Fruit fly (Drosophila melanogaster) whole organism, embryonic: ENCODE measurements around the gene Sys1.

Experiments used
- C15 ChIP-seq: fragments of 200-800 bp; sonication (Bioruptor generic); IDR thresholded peaks from 3 replicates; pipeline ENCODE4 v1.3.6; 2022; ENCODE audit warnings: missing biosample characterization, missing genetic modification characterization
- CG13894 ChIP-seq: fragments of 200-800 bp; sonication (Bioruptor generic); optimal IDR thresholded peaks from 3 replicates; lab custom pipeline; 2018; ENCODE audit warnings: missing biosample characterization, mild to moderate bottlenecking, missing genetic modification characterization, moderate library complexity
- CG14667 ChIP-seq: fragments of 200-800 bp; sonication (Bioruptor generic); IDR thresholded peaks from 2 replicates; pipeline ENCODE4 v1.3.6; 2022; ENCODE audit warnings: missing biosample characterization, missing genetic modification characterization
- CG15073 ChIP-seq: fragments of 200-800 bp; sonication (Bioruptor generic); optimal IDR thresholded peaks from 2 replicates; lab custom pipeline; 2016; ENCODE audit warnings: missing biosample characterization, missing genetic modification characterization
- CG17361 ChIP-seq: fragments of 200-800 bp; sonication (Bioruptor generic); IDR thresholded peaks from 3 replicates; pipeline ENCODE4 v1.3.6; 2022; ENCODE audit warnings: missing biosample characterization, missing genetic modification characterization
- CG1792 ChIP-seq: fragments of 200-800 bp; sonication (Bioruptor generic); optimal IDR thresholded peaks from 2 replicates; lab custom pipeline; 2016; ENCODE audit warnings: missing biosample characterization, missing genetic modification characterization
- CG2712 ChIP-seq: fragments of 200-800 bp; optimal IDR thresholded peaks from 3 replicates; lab custom pipeline; 2019; ENCODE audit warnings: missing biosample characterization, mild to moderate bottlenecking, missing genetic modification characterization, moderate library complexity
- CG31224 ChIP-seq: fragments of 200-800 bp; sonication (Bioruptor generic); IDR thresholded peaks from 2 replicates; pipeline ENCODE4 v1.3.6; 2022; ENCODE audit warnings: missing biosample characterization, missing genetic modification characterization
- CG3838 ChIP-seq: fragments of 200-800 bp; sonication (Bioruptor generic); optimal IDR thresholded peaks from 3 replicates; lab custom pipeline; 2016; ENCODE audit warnings: missing biosample characterization, missing genetic modification characterization
- CG5180 ChIP-seq: fragments of 200-800 bp; sonication (Bioruptor generic); optimal IDR thresholded peaks from 3 replicates; lab custom pipeline; 2017; ENCODE audit warnings: missing biosample characterization, missing genetic modification characterization, mild to moderate bottlenecking, moderate library complexity, missing genetic modification reagents
- CG9817 ChIP-seq: fragments of 200-800 bp; sonication (Bioruptor generic); optimal IDR thresholded peaks from 2 replicates; lab custom pipeline; 2018; ENCODE audit warnings: missing biosample characterization, mild to moderate bottlenecking, missing genetic modification characterization, moderate library complexity
- D ChIP-seq, 2 experiments: fragments of 200-800 bp in 1 of 2; fragments of >200 bp in 1 of 2; sonication (Bioruptor generic) in 1 of 2; optimal IDR thresholded peaks; 2 replicates in 1 of 2; 3 replicates in 1 of 2; lab custom pipeline; 2017; ENCODE audit warnings: mild to moderate bottlenecking in 1 of 2, missing biosample characterization in 1 of 2, missing genetic modification characterization in 1 of 2, missing genetic modification reagents in 1 of 2
- Dbx ChIP-seq: fragments of 200-800 bp; sonication (Bioruptor generic); IDR thresholded peaks from 3 replicates; pipeline ENCODE4 v1.3.6; 2022; ENCODE audit warnings: missing biosample characterization, missing genetic modification characterization
- ERR ChIP-seq: fragments of 200-800 bp; sonication (Bioruptor generic); optimal IDR thresholded peaks from 2 replicates; lab custom pipeline; 2016; ENCODE audit warnings: missing biosample characterization, missing genetic modification characterization
- Hey ChIP-seq: fragments of 200-800 bp; sonication (Bioruptor generic); optimal IDR thresholded peaks from 3 replicates; lab custom pipeline; 2018; ENCODE audit warnings: missing biosample characterization, mild to moderate bottlenecking, missing genetic modification characterization
- Hr51 ChIP-seq, 2 experiments: fragments of 200-800 bp; sonication (Bioruptor generic); optimal IDR thresholded peaks; 2 replicates in 1 of 2; 3 replicates in 1 of 2; lab custom pipeline; 2016 to 2018; ENCODE audit warnings: missing biosample characterization in 2 of 2, missing genetic modification characterization in 2 of 2, mild to moderate bottlenecking in 1 of 2, moderate library complexity in 1 of 2
- Jarid2 ChIP-seq: fragments of 200-800 bp; sonication (Bioruptor generic); optimal IDR thresholded peaks from 3 replicates; lab custom pipeline; 2017; ENCODE audit warnings: mild to moderate bottlenecking, missing biosample characterization, missing genetic modification reagents, missing genetic modification characterization
- Mad ChIP-seq: fragments of 200-800 bp; sonication (Bioruptor generic); optimal IDR thresholded peaks from 2 replicates; lab custom pipeline; 2016; ENCODE audit warnings: missing biosample characterization, missing genetic modification characterization
- Ptx1 ChIP-seq: fragments of 200-800 bp; sonication (Bioruptor generic); IDR thresholded peaks from 2 replicates; pipeline ENCODE4 v1.3.6; 2022; ENCODE audit warnings: missing biosample characterization, missing genetic modification characterization
- Stat92E ChIP-seq, 3 experiments: fragments of >200 bp in 2 of 3; fragments of 200-800 bp in 1 of 3; sonication (Bioruptor generic) in 1 of 3; optimal IDR thresholded peaks; 2 replicates each; lab custom pipeline; 2017 to 2019; ENCODE audit warnings: missing biosample characterization in 3 of 3, missing genetic modification characterization in 3 of 3, mild to moderate bottlenecking in 1 of 3, moderate library complexity in 1 of 3
- Usf ChIP-seq: fragments of 200-800 bp; sonication (Bioruptor generic); optimal IDR thresholded peaks from 2 replicates; lab custom pipeline; 2017; ENCODE audit warnings: missing genotype, missing biosample characterization, missing genetic modification characterization
- abd-A ChIP-seq: fragments of 200-800 bp; sonication (Bioruptor generic); optimal IDR thresholded peaks from 3 replicates; lab custom pipeline; 2019; ENCODE audit warnings: missing biosample characterization, mild to moderate bottlenecking, missing genetic modification characterization, moderate library complexity
- ash1 ChIP-seq: fragments of 200-800 bp; sonication (Bioruptor generic); optimal IDR thresholded peaks from 2 replicates; lab custom pipeline; 2018; ENCODE audit warnings: missing biosample characterization, mild to moderate bottlenecking, missing genetic modification characterization
- ato ChIP-seq: fragments of 200-800 bp; sonication (Bioruptor generic); IDR thresholded peaks from 2 replicates; pipeline ENCODE4 v1.3.6; 2022; ENCODE audit warnings: missing biosample characterization, missing genetic modification characterization; ENCODE audit not compliant: partially characterized antibody
- az2 ChIP-seq: fragments of 200-800 bp; sonication (Bioruptor generic); optimal IDR thresholded peaks from 3 replicates; lab custom pipeline; 2016; ENCODE audit warnings: missing biosample characterization, missing genetic modification characterization
- bab2 ChIP-seq: fragments of 200-800 bp; sonication (Bioruptor generic); optimal IDR thresholded peaks from 2 replicates; lab custom pipeline; 2016; ENCODE audit warnings: missing biosample characterization, missing genetic modification characterization
- bcd ChIP-seq: fragments of 200-800 bp; sonication (Bioruptor generic); optimal IDR thresholded peaks from 2 replicates; lab custom pipeline; 2017; ENCODE audit warnings: missing biosample characterization, mild to moderate bottlenecking, missing genetic modification characterization
- btn ChIP-seq: fragments of 200-800 bp; sonication (Bioruptor generic); optimal IDR thresholded peaks from 2 replicates; lab custom pipeline; 2016; ENCODE audit warnings: missing biosample characterization, missing genetic modification characterization
- ci ChIP-seq: fragments of 200-800 bp; sonication (Bioruptor generic); IDR thresholded peaks from 3 replicates; pipeline ENCODE4 v1.3.6; 2022; ENCODE audit warnings: missing biosample characterization, missing genetic modification characterization
- da ChIP-seq: fragments of 200-800 bp; sonication (Bioruptor generic); optimal IDR thresholded peaks from 2 replicates; lab custom pipeline; 2016; ENCODE audit warnings: missing biosample characterization, missing genetic modification characterization
- dati ChIP-seq: fragments of 200-800 bp; sonication (Bioruptor generic); IDR thresholded peaks from 2 replicates; pipeline ENCODE4 v1.3.6; 2022; ENCODE audit warnings: missing biosample characterization, missing genetic modification characterization
- ftz-f1 ChIP-seq: fragments of 200-800 bp; sonication (Bioruptor generic); optimal IDR thresholded peaks from 2 replicates; lab custom pipeline; 2016; ENCODE audit warnings: missing biosample characterization, missing genetic modification characterization
- gcm ChIP-seq: fragments of 200-800 bp; sonication (Bioruptor generic); optimal IDR thresholded peaks from 2 replicates; lab custom pipeline; 2019; ENCODE audit warnings: missing biosample characterization, mild to moderate bottlenecking, missing genetic modification characterization, moderate library complexity
- hb ChIP-seq: fragments of 200-800 bp; sonication (Bioruptor generic); IDR thresholded peaks from 3 replicates; pipeline ENCODE4 v1.3.6; 2022; ENCODE audit warnings: missing biosample characterization, missing genetic modification characterization; ENCODE audit not compliant: partially characterized antibody
- ken ChIP-seq: fragments of 200-800 bp; sonication (Bioruptor generic); IDR thresholded peaks from 3 replicates; pipeline ENCODE4 v1.3.6; 2022; ENCODE audit warnings: missing biosample characterization, missing genetic modification characterization
- kni ChIP-seq: fragments of 200-800 bp; sonication (Bioruptor generic); optimal IDR thresholded peaks from 3 replicates; lab custom pipeline; 2017; ENCODE audit warnings: mild to moderate bottlenecking, missing biosample characterization, missing genetic modification reagents, missing genetic modification characterization
- lmd ChIP-seq: fragments of 200-800 bp; sonication (Bioruptor generic); IDR thresholded peaks from 2 replicates; pipeline ENCODE4 v1.3.6; 2022; ENCODE audit warnings: missing biosample characterization, missing genetic modification characterization
- lov ChIP-seq, 2 experiments: fragments of 200-800 bp in 1 of 2; fragments of >200 bp in 1 of 2; sonication (Bioruptor generic) in 1 of 2; IDR thresholded peaks in 1 of 2; optimal IDR thresholded peaks in 1 of 2; 2 replicates in 1 of 2; 3 replicates in 1 of 2; pipeline versions ENCODE4 v1.3.6 to Lab custom; 2017 to 2022; ENCODE audit warnings: missing biosample characterization in 1 of 2, missing genetic modification characterization in 1 of 2
- pum ChIP-seq: fragments of 200-800 bp; sonication (Bioruptor generic); optimal IDR thresholded peaks from 2 replicates; lab custom pipeline; 2016; ENCODE audit warnings: missing biosample characterization, missing genetic modification characterization
- pzg ChIP-seq: fragments of 200-800 bp; sonication (Bioruptor generic); optimal IDR thresholded peaks from 3 replicates; lab custom pipeline; 2018; ENCODE audit warnings: missing biosample characterization, mild to moderate bottlenecking, missing genetic modification characterization, moderate library complexity
- ranshi ChIP-seq: fragments of 200-800 bp; sonication (Bioruptor generic); IDR thresholded peaks from 2 replicates; pipeline ENCODE4 v1.3.6; 2022; ENCODE audit warnings: missing biosample characterization, missing genetic modification characterization
- row ChIP-seq: fragments of 200-800 bp; sonication (Bioruptor generic); IDR thresholded peaks from 3 replicates; pipeline ENCODE4 v1.3.6; 2022; ENCODE audit warnings: missing biosample characterization, missing genetic modification characterization
- sens-2 ChIP-seq: fragments of 200-800 bp; sonication (Bioruptor generic); IDR thresholded peaks from 2 replicates; pipeline ENCODE4 v1.3.6; 2022; ENCODE audit warnings: missing biosample characterization, missing genetic modification characterization
- sqz ChIP-seq: fragments of 200-800 bp; sonication (Bioruptor generic); optimal IDR thresholded peaks from 3 replicates; lab custom pipeline; 2018; ENCODE audit warnings: missing biosample characterization, mild to moderate bottlenecking, missing genetic modification characterization
- tgo ChIP-seq: fragments of 200-800 bp; sonication (Bioruptor generic); IDR thresholded peaks from 3 replicates; pipeline ENCODE4 v1.3.6; 2022; ENCODE audit warnings: missing biosample characterization, missing genetic modification characterization
- tup ChIP-seq: fragments of 200-800 bp; sonication (Bioruptor generic); optimal IDR thresholded peaks from 2 replicates; lab custom pipeline; 2016; ENCODE audit warnings: missing biosample characterization, mild to moderate bottlenecking, missing genetic modification characterization, moderate library complexity
- twi ChIP-seq: fragments of 200-800 bp; optimal IDR thresholded peaks from 2 replicates; lab custom pipeline; 2019; ENCODE audit warnings: missing biosample characterization, mild to moderate bottlenecking, missing genetic modification characterization, moderate library complexity

The Sys1 gene

dm6 chr3R:8670529-8671491 lies 18.2 kb downstream of the Sys1 start, which contains the start of gene p (continued):
- no peak for TF ChIP-seq CG9817
- TF ChIP-seq CG13894 (tag; lab: Kevin White, UChicago) = peak; percentile 32
- TF ChIP-seq lov (optimal IDR thresholded peaks at IDR 0.05; lab: Kevin White, UChicago) = no peak
- TF ChIP-seq lov (GFP tag; IDR thresholded peaks at IDR 0.05; lab: Robert Waterston, UW) = no peak
- no peak for TF ChIP-seq Hey (tag; lab: Kevin White, UChicago)
- TF ChIP-seq Usf (GFP tag; lab: Kevin White, UChicago) = no peak
- peak; percentile 26 for TF ChIP-seq az2 (GFP tag; lab: Kevin White, UChicago)
- TF ChIP-seq sens-2 (GFP tag; lab: Robert Waterston, UW) = peak; percentile 68
- TF ChIP-seq Mad (GFP tag; lab: Kevin White, UChicago) = no peak
- peak; percentile 21; the same call in 1 of the 2 replicates for TF ChIP-seq CG31224
- TF ChIP-seq ftz-f1 (GFP tag; lab: Kevin White, UChicago) = no peak
- peak; percentile 56 for TF ChIP-seq CG5180 (GFP tag; lab: Kevin White, UChicago)
- no peak for TF ChIP-seq ken (GFP tag; lab: Robert Waterston, UW)
- TF ChIP-seq CG3838 (GFP tag; lab: Kevin White, UChicago) = no peak
- TF ChIP-seq ato (GFP tag; lab: Robert Waterston, UW) = no peak
- TF ChIP-seq ERR (GFP tag; lab: Kevin White, UChicago) = no peak
- peak; percentile 43 for TF ChIP-seq pum (GFP tag; lab: Kevin White, UChicago)
- TF ChIP-seq tup = no peak
- TF ChIP-seq row (GFP tag; lab: Robert Waterston, UW) = peak; percentile 47; the same call in 2 of the 3 replicates
- no peak for TF ChIP-seq btn (GFP tag; lab: Kevin White, UChicago)
- TF ChIP-seq CG1792 (GFP tag; lab: Kevin White, UChicago) = no peak
- TF ChIP-seq CG14667 = no peak
- TF ChIP-seq D (optimal IDR thresholded peaks at IDR 0.05; lab: Kevin White, UChicago) = no peak
- TF ChIP-seq D (GFP tag; optimal IDR thresholded peaks at IDR 0.05; lab: Kevin White, UChicago) = no peak
- no peak for TF ChIP-seq ash1 (GFP tag; lab: Kevin White, UChicago)
- peak; percentile 66; the same call in 1 of the 3 replicates for TF ChIP-seq ci (GFP tag; lab: Robert Waterston, UW)
- no peak for TF ChIP-seq twi (tag; lab: Kevin White, UChicago)
- TF ChIP-seq pzg = peak; percentile 5
- no peak for TF ChIP-seq da (GFP tag; lab: Kevin White, UChicago)
- peak in 1 of 2 experiments; percentile 43 for TF ChIP-seq Hr51 (GFP tag; optimal IDR thresholded peaks at IDR 0.05; lab: Kevin White, UChicago)
- TF ChIP-seq Dbx = 0 out of 3 replicates have a peak, but pooled peaks have one; percentile 25
- TF ChIP-seq C15 (GFP tag; lab: Robert Waterston, UW) = no peak
- peak; percentile 14 for TF ChIP-seq CG2712 (tag; lab: Kevin White, UChicago)
- TF ChIP-seq Ptx1 (GFP tag; lab: Robert Waterston, UW) = 0 out of 2 replicates have a peak, but pooled peaks have one; percentile 43
- TF ChIP-seq CG15073 (GFP tag; lab: Kevin White, UChicago) = no peak
- no peak for TF ChIP-seq tgo (GFP tag; lab: Robert Waterston, UW)
- no peak for TF ChIP-seq abd-A (tag; lab: Kevin White, UChicago)
- TF ChIP-seq sqz (GFP tag; lab: Kevin White, UChicago) = peak; percentile 89
- TF ChIP-seq hb (GFP tag; lab: Robert Waterston, UW) = no peak
- peak; percentile 32 for TF ChIP-seq bcd (GFP tag; lab: Kevin White, UChicago)
- TF ChIP-seq kni (GFP tag; lab: Kevin White, UChicago) = peak; percentile 63
- TF ChIP-seq dati (GFP tag; lab: Robert Waterston, UW) = no peak
- no peak for TF ChIP-seq ranshi (GFP tag; lab: Robert Waterston, UW)
- TF ChIP-seq Stat92E (GFP tag; optimal IDR thresholded peaks at IDR 0.05; lab: Kevin White, UChicago) = no peak
- peak; percentile 22 for TF ChIP-seq bab2
- no peak for TF ChIP-seq CG17361 (GFP tag; lab: Robert Waterston, UW)
- TF ChIP-seq gcm (GFP tag; lab: Kevin White, UChicago) = peak; percentile 64
- TF ChIP-seq lmd (GFP tag; lab: Robert Waterston, UW) = peak; percentile 17; the same call in 1 of the 2 replicates
- no peak for TF ChIP-seq Jarid2 (GFP tag; lab: Kevin White, UChicago)
